Worm (Caenorhabditis elegans): Measurements from ENCODE around the gene str-164.

str-164 gene

DNA sequence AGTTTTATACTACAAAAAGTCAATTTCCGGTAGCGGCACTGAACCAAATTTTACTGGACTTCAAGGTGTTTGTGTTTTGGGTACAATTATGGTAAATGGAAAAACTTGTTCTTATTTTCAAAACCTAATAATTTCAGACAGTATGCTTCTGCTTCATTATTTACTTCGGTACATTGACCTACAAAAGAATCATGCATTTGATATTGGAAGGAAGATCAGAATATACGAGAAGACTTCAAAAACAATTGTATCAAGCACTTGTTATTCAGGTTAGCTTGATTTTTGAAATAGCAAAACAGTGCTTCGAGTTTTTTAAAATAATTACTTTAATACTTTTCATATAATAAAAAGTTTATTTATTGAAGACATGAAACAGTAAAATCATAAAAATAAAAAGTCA, 32.6 kb downstream of the str-164 start:
- TF ChIP-seq xbp-1 (tag; optimal IDR thresholded peaks at IDR 0.05) = no peak

DNA sequence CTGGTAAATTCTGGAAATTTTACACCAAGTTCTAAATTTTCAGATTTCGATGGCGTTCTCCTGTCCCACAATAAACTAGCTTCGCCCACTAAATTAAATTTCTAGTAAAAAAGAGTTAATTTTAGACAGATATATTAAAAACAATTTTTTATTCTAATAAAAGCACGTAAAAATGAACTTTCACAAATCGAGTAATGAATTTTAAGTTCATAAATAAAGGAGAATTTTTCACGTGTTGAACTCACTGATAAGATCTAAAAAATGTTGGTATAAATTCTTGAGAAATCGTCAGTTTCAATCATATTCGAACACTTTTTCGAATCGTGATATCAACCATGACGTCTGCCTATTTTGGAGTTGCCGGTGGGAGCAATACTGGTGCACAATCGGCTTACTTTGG, 35.3 kb downstream of the str-164 start, which contains the start of gene ssq-2:
TSS of gene ssq-2 (plus strand) at position 301 of the 400 bp plus-strand sequence.
- TF ChIP-seq ces-1 (GFP tag; optimal IDR thresholded peaks at IDR 0.05) (no peak), Y116A8C.19 (tag; optimal IDR thresholded peaks at IDR 0.05; ENCODE audit: borderline replicate concordance) (no peak), fkh-8 (tag; optimal IDR thresholded peaks at IDR 0.05) (no peak), mep-1 (tag; optimal IDR thresholded peaks at IDR 0.05) (no peak), skn-1 (tag; optimal IDR thresholded peaks at IDR 0.05) (no peak), unc-98 (GFP tag; IDR thresholded peaks at IDR 0.05) (no peak), vab-15 (tag; optimal IDR thresholded peaks at IDR 0.05) (no peak)

DNA sequence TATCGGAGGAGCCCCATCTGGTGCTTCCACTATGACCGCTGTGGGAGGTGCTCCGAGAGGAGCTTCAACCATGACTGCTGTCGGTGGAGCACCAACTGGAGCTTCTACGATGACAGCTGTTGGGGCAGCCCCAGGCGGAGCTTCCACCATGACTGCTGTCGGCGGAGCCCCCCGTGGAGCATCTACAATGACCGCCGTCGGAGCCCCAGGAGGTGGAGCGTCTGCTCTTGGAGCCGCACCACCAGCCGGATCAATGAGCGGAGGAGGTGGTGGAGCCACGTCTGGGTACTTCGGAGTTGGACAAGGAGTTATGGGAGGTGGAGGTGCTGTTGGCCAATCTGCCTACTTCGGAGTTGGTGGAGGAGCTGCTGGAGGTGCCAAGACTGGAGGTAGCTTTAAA, 36.4 kb downstream of the str-164 start:
- no peak for TF ChIP-seq unc-86 (tag; optimal IDR thresholded peaks at IDR 0.05)
- no peak for TF ChIP-seq pax-3 (tag; optimal IDR thresholded peaks at IDR 0.05)
- TF ChIP-seq jun-1 (tag; optimal IDR thresholded peaks at IDR 0.05) = no peak
- TF ChIP-seq vab-15 (tag; optimal IDR thresholded peaks at IDR 0.05) = no peak
- no peak for TF ChIP-seq nhr-12 (tag; optimal IDR thresholded peaks at IDR 0.05)
- no peak for TF ChIP-seq unc-30 (tag; optimal IDR thresholded peaks at IDR 0.05)
- TF ChIP-seq mdl-1 (tag; optimal IDR thresholded peaks at IDR 0.05) = no peak
- TF ChIP-seq lin-39 (tag; optimal IDR thresholded peaks at IDR 0.05) = no peak
- no peak for TF ChIP-seq ceh-82 (tag; optimal IDR thresholded peaks at IDR 0.05)
- no peak for TF ChIP-seq lin-15B (tag; optimal IDR thresholded peaks at IDR 0.05)
- no peak for TF ChIP-seq lsy-2 (tag; optimal IDR thresholded peaks at IDR 0.05)
- TF ChIP-seq nhr-71 (tag; optimal IDR thresholded peaks at IDR 0.05) = no peak
- TF ChIP-seq skn-1 (tag; optimal IDR thresholded peaks at IDR 0.05) = no peak
- TF ChIP-seq ceh-88 (GFP tag; IDR thresholded peaks at IDR 0.05) = no peak
- TF ChIP-seq dsc-1 (tag; optimal IDR thresholded peaks at IDR 0.05) = no peak
- TF ChIP-seq mef-2 (tag; optimal IDR thresholded peaks at IDR 0.05) = no peak
- TF ChIP-seq efl-3 (GFP tag; optimal IDR thresholded peaks at IDR 0.05) = no peak
- TF ChIP-seq ces-1 (GFP tag; optimal IDR thresholded peaks at IDR 0.05) = no peak

DNA sequence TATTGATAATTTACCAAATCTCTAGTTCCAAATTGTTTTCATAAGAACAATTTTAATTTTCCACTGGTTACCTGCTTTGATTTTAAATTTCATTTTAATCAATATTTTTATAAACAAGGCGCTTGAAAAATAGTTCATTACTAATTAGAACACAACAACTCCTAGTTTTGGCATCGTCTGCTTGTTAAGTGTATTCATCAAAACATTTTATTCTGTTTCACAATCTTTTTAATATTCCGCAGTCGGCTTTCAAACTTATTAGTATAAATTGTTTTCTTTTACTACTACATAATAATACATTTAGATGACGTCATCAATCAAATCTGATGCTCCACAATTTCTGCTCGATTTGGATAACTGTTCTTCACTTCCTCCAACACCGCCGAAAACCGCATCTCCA, 41.9 kb downstream of the str-164 start, which contains the start of gene pes-1:
TSS of gene pes-1 (plus strand) at position 301 of the 400 bp plus-strand sequence.
- TF ChIP-seq ceh-90 (tag; optimal IDR thresholded peaks at IDR 0.05) (no peak), nhr-85 (tag) (no peak), C04F5.9 (tag; optimal IDR thresholded peaks at IDR 0.05) (no peak), fkh-4 (tag; optimal IDR thresholded peaks at IDR 0.05; ENCODE audit: borderline replicate concordance) (no peak), lin-15B (tag; optimal IDR thresholded peaks at IDR 0.05) (no peak), mdl-1 (tag; optimal IDR thresholded peaks at IDR 0.05) (no peak), ama-1 (optimal IDR thresholded peaks at IDR 0.05) (no peak), ceh-8 (GFP tag; optimal IDR thresholded peaks at IDR 0.05) (no peak), grh-1 (GFP tag; IDR thresholded peaks at IDR 0.05) (no peak), elt-2 (tag; optimal IDR thresholded peaks at IDR 0.05) (no peak)

DNA sequence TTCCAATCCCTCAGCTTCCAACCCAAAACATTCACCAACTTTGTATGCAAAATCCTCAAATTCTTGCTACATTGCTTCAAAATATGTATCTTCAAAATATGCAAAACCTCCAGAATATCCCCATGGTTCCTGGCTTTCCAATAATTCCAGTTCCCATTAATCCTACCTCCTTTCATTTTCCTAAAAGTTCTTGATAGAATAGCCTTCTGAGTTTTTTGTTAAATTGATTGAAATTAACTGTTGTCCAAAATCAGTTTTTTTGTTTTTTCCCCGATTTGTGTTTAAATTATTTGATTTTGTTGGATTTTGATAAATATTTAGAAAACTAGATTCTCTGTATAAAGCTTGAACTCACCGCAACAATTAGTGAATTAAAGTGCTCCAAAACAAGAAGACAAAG, 44.6 kb downstream of the str-164 start:
- TF ChIP-seq ama-1 (optimal IDR thresholded peaks at IDR 0.05) (no peak), rnt-1 (tag; optimal IDR thresholded peaks at IDR 0.05) (no peak), grh-1 (GFP tag; IDR thresholded peaks at IDR 0.05) (no peak), nhr-11 (tag; optimal IDR thresholded peaks at IDR 0.05) (no peak), egl-13 (tag; optimal IDR thresholded peaks at IDR 0.05) (no peak)

DNA sequence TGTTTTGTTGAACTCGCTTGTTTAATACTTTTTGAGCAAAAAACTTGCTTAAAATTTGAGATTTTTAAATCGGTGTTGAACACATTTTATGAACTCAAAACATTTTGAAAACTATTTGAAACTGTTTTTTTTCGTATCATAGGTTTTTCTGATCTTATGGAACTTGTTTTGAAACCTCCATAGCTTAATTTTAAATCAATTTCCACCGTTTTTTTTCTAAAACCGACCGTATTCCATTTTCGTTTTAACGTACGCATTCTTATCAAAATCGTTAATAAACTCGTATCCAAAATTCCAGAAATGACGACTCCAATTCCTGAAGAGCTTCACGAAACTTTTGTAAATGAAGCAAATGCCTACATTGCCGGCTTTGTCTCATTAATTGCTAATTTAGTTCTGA, 47.8 kb downstream of the str-164 start, which contains the start of gene srm-2:
TSS of gene srm-2 (plus strand) at position 301 of the 400 bp plus-strand sequence.
- no peak for TF ChIP-seq ztf-11 (tag; optimal IDR thresholded peaks at IDR 0.05)
- no peak for TF ChIP-seq jun-1 (tag; optimal IDR thresholded peaks at IDR 0.05)
- TF ChIP-seq elt-2 (tag; optimal IDR thresholded peaks at IDR 0.05) = no peak
- no peak for TF ChIP-seq unc-62 (GFP tag; optimal IDR thresholded peaks at IDR 0.05)
- TF ChIP-seq pqm-1 (tag; optimal IDR thresholded peaks at IDR 0.05) = no peak
- no peak for TF ChIP-seq snpc-4 (tag; optimal IDR thresholded peaks at IDR 0.05)
- TF ChIP-seq pax-3 (tag; optimal IDR thresholded peaks at IDR 0.05) = no peak
- no peak for TF ChIP-seq dpl-1 (GFP tag; optimal IDR thresholded peaks at IDR 0.05)
- no peak for TF ChIP-seq sup-37 (GFP tag; optimal IDR thresholded peaks at IDR 0.05)
- TF ChIP-seq rnt-1 (tag; optimal IDR thresholded peaks at IDR 0.05) = no peak
- no peak for TF ChIP-seq unc-98 (GFP tag; IDR thresholded peaks at IDR 0.05)
- no peak for TF ChIP-seq mab-9 (GFP tag; IDR thresholded peaks at IDR 0.05)
- no peak for TF ChIP-seq unc-130 (tag; optimal IDR thresholded peaks at IDR 0.05)
- no peak for TF ChIP-seq hlh-4 (tag; optimal IDR thresholded peaks at IDR 0.05)
- no peak for TF ChIP-seq unc-30 (tag; optimal IDR thresholded peaks at IDR 0.05)
- no peak for TF ChIP-seq swsn-7 (tag; optimal IDR thresholded peaks at IDR 0.05)
- TF ChIP-seq tbx-2 (tag; optimal IDR thresholded peaks at IDR 0.05) = no peak

Data from whole organism, L1 larva.